Fruit fly (Drosophila melanogaster): ENCODE data around the gene CG11498.

CG11498 gene

DNA sequence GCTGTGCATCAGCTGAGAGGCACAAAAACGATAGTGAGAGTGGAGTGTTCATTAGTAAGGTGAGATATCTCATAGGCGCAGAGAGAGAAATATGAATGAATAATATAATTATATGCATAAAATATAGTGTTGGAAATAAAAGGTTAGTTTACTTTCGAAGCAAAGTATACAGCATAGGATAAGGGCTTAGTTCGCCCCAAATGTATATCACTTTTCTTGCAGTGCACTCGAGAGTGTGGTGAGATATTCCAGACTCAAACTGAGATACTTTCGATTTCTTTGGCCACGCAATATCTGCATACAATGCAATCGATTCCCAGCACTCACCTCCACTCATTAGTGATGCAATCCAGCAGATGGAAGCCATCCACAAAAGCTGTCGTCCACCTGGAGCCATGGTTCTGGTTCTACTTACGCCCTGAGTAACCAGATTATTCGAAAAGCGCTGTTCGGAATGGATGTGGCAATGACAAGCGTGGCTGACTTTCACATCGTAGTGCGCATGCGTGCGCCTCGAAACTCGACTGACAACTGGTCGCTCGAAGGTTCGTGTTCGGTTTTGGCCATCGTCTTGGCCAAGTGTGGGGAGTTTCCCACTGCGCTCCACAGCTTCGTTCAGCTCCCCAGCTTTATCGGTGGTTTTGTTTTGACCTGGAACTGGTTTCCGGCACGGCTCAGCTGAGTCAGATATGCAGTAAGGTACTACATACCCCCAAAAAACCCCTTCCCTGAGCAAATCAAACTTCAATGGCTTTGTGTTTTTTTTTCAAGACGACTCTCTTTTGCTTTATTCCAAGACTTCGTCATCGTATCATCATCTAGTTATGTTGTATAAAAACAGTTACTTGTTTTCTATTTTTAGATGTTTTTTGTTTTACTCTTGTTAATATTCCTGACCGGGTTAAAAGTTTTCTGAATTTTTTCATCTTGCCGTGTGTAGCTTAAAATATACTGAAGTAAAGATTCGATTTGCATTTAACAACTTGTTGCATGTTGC lies 10.7 kb upstream of the CG11498 start, which contains the start of gene Rsod (continued):
- TF ChIP-seq CG15514 (GFP tag; optimal IDR thresholded peaks at IDR 0.05): no peak
- peak; percentile 74 for TF ChIP-seq Mrtf (GFP tag; IDR thresholded peaks at IDR 0.05)
- TF ChIP-seq abd-A (tag; optimal IDR thresholded peaks at IDR 0.05): no peak
- TF ChIP-seq CG13123 (GFP tag; optimal IDR thresholded peaks at IDR 0.05): no peak
- peak; percentile 63; the same call in 2 of the 3 replicates for TF ChIP-seq CG11456 (GFP tag; IDR thresholded peaks at IDR 0.05)
- TF ChIP-seq org-1 (GFP tag; optimal IDR thresholded peaks at IDR 0.05): peak; percentile 13
- peak in 1 of 2 experiments; percentile 20 for TF ChIP-seq chif (GFP tag; optimal IDR thresholded peaks at IDR 0.05)
- no peak for TF ChIP-seq pan (optimal IDR thresholded peaks at IDR 0.05)
- TF ChIP-seq pan (GFP tag; optimal IDR thresholded peaks at IDR 0.05 in 1 of 2, IDR thresholded peaks at IDR 0.05 in 1 of 2): peak in 1 of 2 experiments; percentile 86
- no peak for TF ChIP-seq danr (GFP tag; IDR thresholded peaks at IDR 0.05)
- peak; percentile 84 for TF ChIP-seq otp (GFP tag; IDR thresholded peaks at IDR 0.05)
- TF ChIP-seq aop (GFP tag; IDR thresholded peaks at IDR 0.05): peak; percentile 45; the same call in 1 of the 2 replicates
- TF ChIP-seq CG4820 (GFP tag; optimal IDR thresholded peaks at IDR 0.05): peak; percentile 11
- TF ChIP-seq trh (GFP tag; optimal IDR thresholded peaks at IDR 0.05): no peak
- peak; percentile 73 for TF ChIP-seq CG11093 (GFP tag; IDR thresholded peaks at IDR 0.05)
- TF ChIP-seq CG9817 (tag; optimal IDR thresholded peaks at IDR 0.05): no peak
- TF ChIP-seq CG6654 (GFP tag; optimal IDR thresholded peaks at IDR 0.05): no peak
- peak; percentile 64 for TF ChIP-seq fd96Cb (tag; optimal IDR thresholded peaks at IDR 0.05)
- TF ChIP-seq CG2889 (GFP tag; IDR thresholded peaks at IDR 0.05): no peak
- no peak for TF ChIP-seq CG7745 (tag; optimal IDR thresholded peaks at IDR 0.05)
- TF ChIP-seq CG4730 (GFP tag; IDR thresholded peaks at IDR 0.05): peak; percentile 76
- TF ChIP-seq Dip2 (GFP tag; IDR thresholded peaks at IDR 0.05): no peak
- no peak for TF ChIP-seq repo (GFP tag; optimal IDR thresholded peaks at IDR 0.05)
- TF ChIP-seq CG34224 (GFP tag; IDR thresholded peaks at IDR 0.05; ENCODE audit: partially characterized antibody): no peak
- peak; percentile 59 for TF ChIP-seq Asciz (GFP tag; optimal IDR thresholded peaks at IDR 0.05)
- no peak for TF ChIP-seq CG2199 (GFP tag; IDR thresholded peaks at IDR 0.05)
- TF ChIP-seq bbx (GFP tag; IDR thresholded peaks at IDR 0.05; ENCODE audit: partially characterized antibody): peak; percentile 22; the same call in 1 of the 2 replicates
- no peak for TF ChIP-seq CG15073 (GFP tag; optimal IDR thresholded peaks at IDR 0.05)
- no peak for TF ChIP-seq mam (GFP tag; optimal IDR thresholded peaks at IDR 0.05)
- no peak for TF ChIP-seq CG11398 (GFP tag; optimal IDR thresholded peaks at IDR 0.05)
- TF ChIP-seq gcm (GFP tag; optimal IDR thresholded peaks at IDR 0.05): peak; percentile 14
- TF ChIP-seq grn (GFP tag; optimal IDR thresholded peaks at IDR 0.05): peak; percentile 7
- peak; percentile 76 for TF ChIP-seq ranshi (GFP tag; IDR thresholded peaks at IDR 0.05)
- no peak for TF ChIP-seq CG4282 (GFP tag; optimal IDR thresholded peaks at IDR 0.05)
- TF ChIP-seq maf-S (GFP tag; optimal IDR thresholded peaks at IDR 0.05): no peak
- no peak for TF ChIP-seq Dref (GFP tag; IDR thresholded peaks at IDR 0.05)
- TF ChIP-seq CG7357 (GFP tag; IDR thresholded peaks at IDR 0.05): peak; percentile 56
- no peak for TF ChIP-seq crol (GFP tag; IDR thresholded peaks at IDR 0.05)
- no peak for TF ChIP-seq CG9876 (GFP tag; optimal IDR thresholded peaks at IDR 0.05)
- TF ChIP-seq CG3163 (GFP tag; optimal IDR thresholded peaks at IDR 0.05): no peak
- TF ChIP-seq kay (GFP tag; optimal IDR thresholded peaks at IDR 0.05): no peak
- TF ChIP-seq CG30020 (tag; optimal IDR thresholded peaks at IDR 0.05): no peak
- peak; percentile 55 for TF ChIP-seq Jarid2 (GFP tag; optimal IDR thresholded peaks at IDR 0.05)
- TF ChIP-seq dmrt99B (tag; optimal IDR thresholded peaks at IDR 0.05): peak; percentile 73
- TF ChIP-seq Hand (GFP tag; optimal IDR thresholded peaks at IDR 0.05): no peak
- TF ChIP-seq CG7372 (GFP tag; IDR thresholded peaks at IDR 0.05): peak; percentile 62
- no peak for TF ChIP-seq CG10565 (GFP tag; optimal IDR thresholded peaks at IDR 0.05)
- peak; percentile 79 for TF ChIP-seq CG6689 (GFP tag; IDR thresholded peaks at IDR 0.05)
- TF ChIP-seq TFAM (GFP tag; optimal IDR thresholded peaks at IDR 0.05): no peak
